Fruit fly (Drosophila melanogaster): Measurements from ENCODE around the gene Myo61F.

The Myo61F gene

DNA sequence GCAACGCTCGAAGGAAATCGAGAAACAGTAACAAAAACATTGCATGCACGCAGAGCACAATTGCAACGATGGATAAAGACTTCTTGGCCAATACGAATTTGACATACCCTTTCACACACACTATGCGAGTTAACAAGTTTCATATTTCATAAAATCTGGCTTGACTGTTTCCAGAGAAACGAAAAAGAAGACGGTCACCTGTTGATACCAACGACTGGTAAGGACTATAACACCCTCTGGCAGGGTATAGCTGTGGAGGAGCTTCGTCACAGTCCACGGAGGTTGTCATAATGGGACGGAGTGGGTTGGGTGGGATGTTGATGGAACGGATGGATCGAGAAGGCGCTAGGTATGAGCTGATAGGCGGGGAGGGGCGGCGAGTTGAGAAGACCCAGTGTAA lies 30.0 kb downstream of the Myo61F start (continued):
- TF ChIP-seq tna (GFP tag; IDR thresholded peaks at IDR 0.05; ENCODE audit: partially characterized antibody) (no peak), Hr39 (optimal IDR thresholded peaks at IDR 0.05) (no peak), jumu (GFP tag; optimal IDR thresholded peaks at IDR 0.05) (no peak), CG30403 (GFP tag; optimal IDR thresholded peaks at IDR 0.05) (no peak), Rx (GFP tag; IDR thresholded peaks at IDR 0.05) (0 out of 2 replicates have a peak, but pooled peaks have one; percentile 21), bsh (GFP tag; optimal IDR thresholded peaks at IDR 0.05) (peak in 1 of 2 experiments; percentile 56), Antp (GFP tag; optimal IDR thresholded peaks at IDR 0.05) (peak; percentile 9), Sry-δ (GFP tag; optimal IDR thresholded peaks at IDR 0.05) (no peak), Optix (GFP tag; IDR thresholded peaks at IDR 0.05) (no peak), CG6689 (GFP tag; IDR thresholded peaks at IDR 0.05) (0 out of 2 replicates have a peak, but pooled peaks have one; percentile 18), Mes4 (GFP tag; optimal IDR thresholded peaks at IDR 0.05) (no peak), CG1603 (tag; optimal IDR thresholded peaks at IDR 0.05) (peak; percentile 23), sens (GFP tag) (peak; percentile 74), Ptx1 (GFP tag; IDR thresholded peaks at IDR 0.05) (0 out of 2 replicates have a peak, but pooled peaks have one; percentile 29), Gsc (GFP tag; IDR thresholded peaks at IDR 0.05) (0 out of 2 replicates have a peak, but pooled peaks have one; percentile 28), ind (GFP tag; optimal IDR thresholded peaks at IDR 0.05) (no peak), Sry-β (GFP tag; optimal IDR thresholded peaks at IDR 0.05) (no peak)

DNA sequence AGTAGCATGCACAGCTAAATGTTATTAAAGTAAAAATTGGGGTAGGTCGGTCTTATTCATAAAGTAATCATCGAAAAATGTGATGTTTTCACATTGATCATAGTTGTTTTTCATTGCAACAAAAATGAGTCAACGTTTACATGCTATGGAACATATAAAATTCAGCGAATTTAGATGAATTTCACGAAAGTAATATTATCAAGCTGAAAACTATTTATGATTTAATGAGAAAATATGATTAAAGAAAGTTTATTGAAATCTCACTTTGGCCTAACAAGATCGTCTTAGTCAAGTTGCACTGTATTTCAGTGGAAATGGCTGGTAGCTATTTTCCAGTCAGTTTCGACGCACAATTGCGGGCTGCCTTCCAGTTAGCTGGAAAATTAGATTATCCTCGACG lies 30.7 kb downstream of the Myo61F start:
- TF ChIP-seq cato (GFP tag; optimal IDR thresholded peaks at IDR 0.05; ENCODE audit: borderline replicate concordance), result no peak
- TF ChIP-seq peb (GFP tag; IDR thresholded peaks at IDR 0.05), result no peak
- TF ChIP-seq CG14710 (tag; optimal IDR thresholded peaks at IDR 0.05), result no peak
- no peak for TF ChIP-seq CG7745 (tag; optimal IDR thresholded peaks at IDR 0.05)
- no peak for TF ChIP-seq CG30403 (GFP tag; optimal IDR thresholded peaks at IDR 0.05)
- TF ChIP-seq lov (optimal IDR thresholded peaks at IDR 0.05), result no peak
- TF ChIP-seq lov (GFP tag; IDR thresholded peaks at IDR 0.05), result no peak
- no peak for TF ChIP-seq hbn (GFP tag; IDR thresholded peaks at IDR 0.05; ENCODE audit: partially characterized antibody)
- no peak for TF ChIP-seq E2f1 (GFP tag; IDR thresholded peaks at IDR 0.05)
- TF ChIP-seq row (GFP tag; IDR thresholded peaks at IDR 0.05), result peak; percentile 39; the same call in 2 of the 3 replicates
- TF ChIP-seq CG43689 (GFP tag; IDR thresholded peaks at IDR 0.05), result no peak
- TF ChIP-seq CG14014 (GFP tag; IDR thresholded peaks at IDR 0.05), result no peak
- peak; percentile 80 for TF ChIP-seq sens (GFP tag)
- no peak for TF ChIP-seq vnd (GFP tag; IDR thresholded peaks at IDR 0.05; ENCODE audit: partially characterized antibody)
- TF ChIP-seq CG11723 (GFP tag; optimal IDR thresholded peaks at IDR 0.05), result no peak
- no peak for TF ChIP-seq dati (GFP tag; IDR thresholded peaks at IDR 0.05)
- TF ChIP-seq CrebB (tag; optimal IDR thresholded peaks at IDR 0.05), result no peak
- no peak for TF ChIP-seq CG6791 (GFP tag; IDR thresholded peaks at IDR 0.05; ENCODE audit: partially characterized antibody)
- peak in 1 of 3 experiments; percentile 14 for TF ChIP-seq lola (GFP tag; optimal IDR thresholded peaks at IDR 0.05)
- no peak for TF ChIP-seq CG12942 (GFP tag; optimal IDR thresholded peaks at IDR 0.05)
- TF ChIP-seq Ssrp (tag; optimal IDR thresholded peaks at IDR 0.05), result peak; percentile 29
- no peak for TF ChIP-seq CG17361 (GFP tag; IDR thresholded peaks at IDR 0.05)
- TF ChIP-seq gem (tag; optimal IDR thresholded peaks at IDR 0.05), result peak; percentile 21
- TF ChIP-seq luna (GFP tag; optimal IDR thresholded peaks at IDR 0.05), result no peak
- no peak for TF ChIP-seq CG7372 (GFP tag; IDR thresholded peaks at IDR 0.05)
- TF ChIP-seq sqz (GFP tag; optimal IDR thresholded peaks at IDR 0.05), result no peak
- TF ChIP-seq Hmr (GFP tag; optimal IDR thresholded peaks at IDR 0.05), result no peak
- no peak for TF ChIP-seq PHDP (tag; optimal IDR thresholded peaks at IDR 0.05)
- TF ChIP-seq CG1647 (GFP tag; optimal IDR thresholded peaks at IDR 0.05), result no peak
- no peak for TF ChIP-seq tx (GFP tag; optimal IDR thresholded peaks at IDR 0.05)
- no peak for TF ChIP-seq CkIIα-i1 (GFP tag; IDR thresholded peaks at IDR 0.05)
- TF ChIP-seq CG9797 (GFP tag; optimal IDR thresholded peaks at IDR 0.05), result no peak
- TF ChIP-seq H2.0 (GFP tag; IDR thresholded peaks at IDR 0.05), result no peak
- 0 out of 2 replicates have a peak, but pooled peaks have one; percentile 29 for TF ChIP-seq ara (GFP tag; IDR thresholded peaks at IDR 0.05)
- TF ChIP-seq dmrt99B (tag; optimal IDR thresholded peaks at IDR 0.05), result no peak
- no peak for TF ChIP-seq CG34422 (GFP tag; IDR thresholded peaks at IDR 0.05)

Data from whole organism, embryonic.